Fruit fly (Drosophila melanogaster): ENCODE measurements around the gene CG34296.

CG34296 gene

DNA sequence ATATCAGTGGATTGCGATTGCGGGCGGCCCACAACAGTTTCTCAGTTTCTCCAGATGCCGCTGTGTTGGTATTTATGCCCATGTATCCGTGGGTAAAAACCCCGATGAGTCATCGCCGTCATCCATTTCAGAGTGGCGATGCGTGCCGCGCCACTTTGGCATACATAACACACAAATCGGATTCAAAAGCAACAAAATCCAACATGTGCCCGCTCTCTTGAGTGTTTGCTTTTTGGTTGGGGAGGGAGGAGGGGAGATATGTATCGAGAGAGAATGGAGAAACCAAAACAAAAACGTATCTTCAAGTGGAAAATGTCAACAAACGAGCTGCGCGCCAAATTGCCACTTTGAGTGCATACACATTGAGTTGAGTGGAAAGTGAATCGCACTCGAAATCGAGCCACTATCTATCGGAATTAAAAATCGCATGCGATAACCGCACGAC is 49.3 kb downstream of the CG34296 start (continued):
- no peak for TF ChIP-seq net (GFP tag; optimal IDR thresholded peaks at IDR 0.05)
- no peak for TF ChIP-seq dac (GFP tag; optimal IDR thresholded peaks at IDR 0.05)
- no peak for TF ChIP-seq CG6854 (GFP tag; optimal IDR thresholded peaks at IDR 0.05)
- TF ChIP-seq vri (GFP tag; optimal IDR thresholded peaks at IDR 0.05): peak; percentile 67
- no peak for TF ChIP-seq CG3032 (tag; optimal IDR thresholded peaks at IDR 0.05)
- no peak for TF ChIP-seq CG7368 (GFP tag; optimal IDR thresholded peaks at IDR 0.05)
- no peak for TF ChIP-seq pdm3 (GFP tag; optimal IDR thresholded peaks at IDR 0.05)
- TF ChIP-seq fkh (GFP tag; optimal IDR thresholded peaks at IDR 0.05): peak; percentile 97
- no peak for TF ChIP-seq esn (GFP tag; optimal IDR thresholded peaks at IDR 0.05)
- no peak for TF ChIP-seq Hr39 (GFP tag; optimal IDR thresholded peaks at IDR 0.05)
- TF ChIP-seq Hr38 (GFP tag; optimal IDR thresholded peaks at IDR 0.05): no peak
- no peak for TF ChIP-seq cyc (GFP tag; optimal IDR thresholded peaks at IDR 0.05)
- no peak for TF ChIP-seq achi (GFP tag; optimal IDR thresholded peaks at IDR 0.05)
- TF ChIP-seq Eip93F (GFP tag; optimal IDR thresholded peaks at IDR 0.05): no peak
- TF ChIP-seq Blimp-1 (GFP tag; optimal IDR thresholded peaks at IDR 0.05): no peak
- no peak for TF ChIP-seq OdsH (GFP tag; optimal IDR thresholded peaks at IDR 0.05)
- no peak for TF ChIP-seq CG11294 (GFP tag; IDR thresholded peaks at IDR 0.05)
- no peak for TF ChIP-seq Eip78C (GFP tag)
- peak; percentile 18; the same call in 1 of the 2 replicates for TF ChIP-seq CG15336 (GFP tag; IDR thresholded peaks at IDR 0.05)
- TF ChIP-seq spab (GFP tag; optimal IDR thresholded peaks at IDR 0.05): no peak
- TF ChIP-seq CG4318 (GFP tag; optimal IDR thresholded peaks at IDR 0.05): no peak
- TF ChIP-seq svp (GFP tag): no peak
- TF ChIP-seq CG1621 (tag; optimal IDR thresholded peaks at IDR 0.05): no peak
- peak; percentile 25 for TF ChIP-seq CG16779 (tag; optimal IDR thresholded peaks at IDR 0.05)
- TF ChIP-seq eg (GFP tag; IDR thresholded peaks at IDR 0.05): peak; percentile 44; the same call in 1 of the 3 replicates
- TF ChIP-seq Sox14 (GFP tag; optimal IDR thresholded peaks at IDR 0.05): no peak
- no peak for TF ChIP-seq salr (GFP tag; optimal IDR thresholded peaks at IDR 0.05)
- TF ChIP-seq dsx (GFP tag; optimal IDR thresholded peaks at IDR 0.05; ENCODE audit: poor library complexity, severe bottlenecking): peak; percentile 17
- no peak for TF ChIP-seq CG6808 (GFP tag; optimal IDR thresholded peaks at IDR 0.05)

DNA sequence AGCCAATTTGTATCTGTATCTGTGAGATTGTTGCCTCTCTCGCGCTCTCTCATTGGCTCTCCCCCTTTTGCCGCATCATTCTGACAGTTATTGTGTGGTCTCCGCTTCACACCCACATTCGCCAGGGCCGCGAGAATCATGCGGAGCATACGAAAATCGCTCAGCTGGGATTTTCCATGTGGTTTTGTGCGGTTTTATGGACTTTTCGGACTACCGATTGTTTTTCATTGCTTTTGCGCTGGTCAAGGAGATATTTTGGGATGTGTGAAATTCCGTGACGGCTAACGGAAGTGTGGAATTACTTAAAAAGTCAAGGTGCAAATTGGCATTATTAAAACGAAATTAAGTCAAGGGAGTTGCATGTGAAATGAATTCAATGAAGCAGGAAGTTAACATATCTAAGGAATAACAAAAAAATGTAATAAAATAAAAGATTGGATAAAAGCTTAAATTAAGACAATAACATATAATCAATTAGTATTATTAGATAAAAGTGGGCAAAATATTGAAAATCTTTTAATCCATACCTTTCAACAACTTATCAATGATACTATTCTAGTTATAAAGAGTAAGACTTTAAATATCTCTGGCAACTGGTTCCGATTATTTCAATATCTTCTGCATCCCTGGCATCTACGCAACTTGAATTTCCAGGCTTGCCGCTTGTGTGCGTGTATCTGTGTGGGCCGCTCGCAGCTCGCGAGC is 49.9 kb downstream of the CG34296 start:
- TF ChIP-seq svp (GFP tag): peak; percentile 71
- peak; percentile 51 for TF ChIP-seq spab (GFP tag; optimal IDR thresholded peaks at IDR 0.05)
- TF ChIP-seq CG6808 (GFP tag; optimal IDR thresholded peaks at IDR 0.05): peak; percentile 63
- TF ChIP-seq salr (GFP tag; optimal IDR thresholded peaks at IDR 0.05): peak in 1 of 2 experiments; percentile 60
- TF ChIP-seq Hr39 (GFP tag; optimal IDR thresholded peaks at IDR 0.05): peak; percentile 12
- peak; percentile 57 for TF ChIP-seq Met (GFP tag; optimal IDR thresholded peaks at IDR 0.05)
- peak; percentile 23 for TF ChIP-seq CG6276 (GFP tag; optimal IDR thresholded peaks at IDR 0.05)
- TF ChIP-seq dac (GFP tag; optimal IDR thresholded peaks at IDR 0.05): no peak
- peak; percentile 52 for TF ChIP-seq CG3032 (tag; optimal IDR thresholded peaks at IDR 0.05)
- peak; percentile 65 for TF ChIP-seq CG10631 (GFP tag; optimal IDR thresholded peaks at IDR 0.05)
- no peak for TF ChIP-seq fkh (GFP tag; optimal IDR thresholded peaks at IDR 0.05)
- peak; percentile 66 for TF ChIP-seq esn (GFP tag; optimal IDR thresholded peaks at IDR 0.05)
- peak; percentile 10 for TF ChIP-seq Ets21C (GFP tag; optimal IDR thresholded peaks at IDR 0.05)
- TF ChIP-seq CG16779 (tag; optimal IDR thresholded peaks at IDR 0.05): no peak
- TF ChIP-seq topi (GFP tag; optimal IDR thresholded peaks at IDR 0.05): peak; percentile 52
- peak; percentile 20 for TF ChIP-seq fd59A (GFP tag; optimal IDR thresholded peaks at IDR 0.05)
- peak; percentile 93 for TF ChIP-seq Eip78C (GFP tag)
- TF ChIP-seq CG11902 (GFP tag; optimal IDR thresholded peaks at IDR 0.05): peak; percentile 28
- peak; percentile 30 for TF ChIP-seq CG34406 (GFP tag; optimal IDR thresholded peaks at IDR 0.05)
- TF ChIP-seq Smox (GFP tag; optimal IDR thresholded peaks at IDR 0.05): peak; percentile 36
- TF ChIP-seq pdm3 (GFP tag; optimal IDR thresholded peaks at IDR 0.05): peak; percentile 45
- TF ChIP-seq CG6163 (GFP tag; IDR thresholded peaks at IDR 0.05): peak; percentile 74
- no peak for TF ChIP-seq net (GFP tag; optimal IDR thresholded peaks at IDR 0.05)
- TF ChIP-seq CG3919 (GFP tag; optimal IDR thresholded peaks at IDR 0.05): peak; percentile 24
- peak; percentile 61 for TF ChIP-seq lz (GFP tag; optimal IDR thresholded peaks at IDR 0.05)
- TF ChIP-seq CG32006 (GFP tag; optimal IDR thresholded peaks at IDR 0.05): peak; percentile 61
- peak; percentile 40 for TF ChIP-seq CG31627 (GFP tag; optimal IDR thresholded peaks at IDR 0.05)
- no peak for TF ChIP-seq CG1621 (tag; optimal IDR thresholded peaks at IDR 0.05)
- TF ChIP-seq achi (GFP tag; optimal IDR thresholded peaks at IDR 0.05): peak; percentile 69
- peak; percentile 48 for TF ChIP-seq CG4318 (GFP tag; optimal IDR thresholded peaks at IDR 0.05)
- peak; percentile 16 for TF ChIP-seq Blimp-1 (GFP tag; optimal IDR thresholded peaks at IDR 0.05)
- TF ChIP-seq CG11294 (GFP tag; IDR thresholded peaks at IDR 0.05): no peak
- TF ChIP-seq cyc (GFP tag; optimal IDR thresholded peaks at IDR 0.05): peak; percentile 42
- peak; percentile 16 for TF ChIP-seq Ets96B (tag; optimal IDR thresholded peaks at IDR 0.05)
- no peak for TF ChIP-seq CG15336 (GFP tag; IDR thresholded peaks at IDR 0.05)
- no peak for TF ChIP-seq CG8632 (GFP tag; optimal IDR thresholded peaks at IDR 0.05)
- TF ChIP-seq OdsH (GFP tag; optimal IDR thresholded peaks at IDR 0.05): peak; percentile 27
- TF ChIP-seq CG10669 (GFP tag; optimal IDR thresholded peaks at IDR 0.05): peak; percentile 33
